In the genomic region with DNA sequence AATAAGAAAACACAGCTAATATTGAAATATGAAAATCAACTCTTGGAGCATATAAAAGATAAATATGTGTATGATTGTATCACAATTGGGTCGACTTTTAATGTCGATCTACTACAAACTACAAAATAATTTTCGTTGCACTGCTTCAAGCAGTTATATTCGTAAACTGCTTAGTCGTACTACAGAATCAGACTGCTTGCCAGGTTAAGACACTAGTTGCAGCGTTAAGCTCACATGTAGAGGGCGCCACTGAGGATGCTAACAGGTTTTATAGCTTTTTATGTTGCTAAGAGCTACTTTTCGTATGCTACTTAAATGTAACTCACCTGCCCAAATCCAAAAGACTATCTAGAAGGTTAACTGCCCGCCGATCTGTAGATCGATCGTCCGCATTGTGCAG, we compare ENCODE assay signal across 1 fruit fly cellular context.
TF ChIP-seq lines count a peak whose summit lies in the region.

No protein-coding gene starts in this region.

TF ChIP-seq in whole organism, embryonic, 481 proteins besides CTCF, POLR2A, EP300 and RAD21 (continued from another document and continues in another):
- TF ChIP-seq CG16813 (GFP tag; IDR thresholded peaks at IDR 0.05; lab: Robert Waterston, UW; ENCODE audit: partially characterized antibody) (peak; percentile 28; the same call in 1 of the 3 replicates), Doc3 (GFP tag; IDR thresholded peaks at IDR 0.05; lab: Robert Waterston, UW; ENCODE audit: partially characterized antibody) (no peak), CG32532 (GFP tag; IDR thresholded peaks at IDR 0.05; lab: Robert Waterston, UW) (peak; percentile 55), unpg (GFP tag; optimal IDR thresholded peaks at IDR 0.05; lab: Kevin White, UChicago) (no peak), Oaz (GFP tag; IDR thresholded peaks at IDR 0.05; lab: Robert Waterston, UW) (no peak), nerfin-1 (tag; optimal IDR thresholded peaks at IDR 0.05; lab: Kevin White, UChicago) (no peak), crol (GFP tag; IDR thresholded peaks at IDR 0.05; lab: Robert Waterston, UW) (no peak), CG11247 (GFP tag; IDR thresholded peaks at IDR 0.05; lab: Robert Waterston, UW) (peak; percentile 26; the same call in 1 of the 2 replicates), cas (GFP tag; IDR thresholded peaks at IDR 0.05; lab: Robert Waterston, UW) (no peak), Bgb (GFP tag; IDR thresholded peaks at IDR 0.05; lab: Robert Waterston, UW; ENCODE audit: partially characterized antibody) (peak; percentile 44; the same call in 1 of the 2 replicates), sna (GFP tag; IDR thresholded peaks at IDR 0.05; lab: Robert Waterston, UW; ENCODE audit: partially characterized antibody) (no peak), bbx (GFP tag; IDR thresholded peaks at IDR 0.05; lab: Robert Waterston, UW; ENCODE audit: partially characterized antibody) (peak; percentile 39; the same call in 1 of the 2 replicates), dm (GFP tag; optimal IDR thresholded peaks at IDR 0.05; lab: Kevin White, UChicago) (no peak), CG7963 (GFP tag; IDR thresholded peaks at IDR 0.05; lab: Robert Waterston, UW; ENCODE audit: partially characterized antibody) (no peak), CG31365 (tag; optimal IDR thresholded peaks at IDR 0.05; lab: Kevin White, UChicago) (peak; percentile 98), tll (GFP tag; optimal IDR thresholded peaks at IDR 0.05; lab: Kevin White, UChicago) (no peak), pho (GFP tag; optimal IDR thresholded peaks at IDR 0.05; lab: Kevin White, UChicago) (no peak), CG7745 (tag; optimal IDR thresholded peaks at IDR 0.05; lab: Kevin White, UChicago) (no peak), twi (tag; optimal IDR thresholded peaks at IDR 0.05; lab: Kevin White, UChicago) (no peak), CG15269 (tag; optimal IDR thresholded peaks at IDR 0.05; lab: Kevin White, UChicago) (no peak), Jarid2 (GFP tag; optimal IDR thresholded peaks at IDR 0.05; lab: Kevin White, UChicago) (peak; percentile 27), corto (GFP tag; optimal IDR thresholded peaks at IDR 0.05; lab: Kevin White, UChicago) (no peak), phol (tag; optimal IDR thresholded peaks at IDR 0.05; lab: Kevin White, UChicago) (peak; percentile 46), CG2889 (GFP tag; IDR thresholded peaks at IDR 0.05; lab: Robert Waterston, UW) (no peak), dimm (GFP tag; IDR thresholded peaks at IDR 0.05; lab: Robert Waterston, UW) (no peak), Opbp (GFP tag; IDR thresholded peaks at IDR 0.05; lab: Robert Waterston, UW; ENCODE audit: partially characterized antibody) (peak; percentile 54; the same call in 1 of the 3 replicates), zen (tag; optimal IDR thresholded peaks at IDR 0.05; lab: Kevin White, UChicago) (peak; percentile 15), chif (GFP tag; optimal IDR thresholded peaks at IDR 0.05; lab: Kevin White, UChicago) (peak in 1 of 2 experiments; percentile 49), gcm2 (GFP tag; optimal IDR thresholded peaks at IDR 0.05; lab: Kevin White, UChicago) (no peak), CG17385 (GFP tag; optimal IDR thresholded peaks at IDR 0.05; lab: Kevin White, UChicago) (no peak), CG1603 (tag; optimal IDR thresholded peaks at IDR 0.05; lab: Kevin White, UChicago) (peak; percentile 59), HLHmδ (GFP tag; optimal IDR thresholded peaks at IDR 0.05; lab: Kevin White, UChicago) (no peak), tgo (GFP tag; IDR thresholded peaks at IDR 0.05; lab: Robert Waterston, UW) (no peak; the same call in 2 of the 3 replicates), luna (GFP tag; optimal IDR thresholded peaks at IDR 0.05; lab: Kevin White, UChicago) (no peak), sug (tag; optimal IDR thresholded peaks at IDR 0.05; lab: Kevin White, UChicago) (no peak), Mrtf (GFP tag; IDR thresholded peaks at IDR 0.05; lab: Robert Waterston, UW) (0 out of 3 replicates have a peak, but pooled peaks have one; percentile 31), Dek (tag; optimal IDR thresholded peaks at IDR 0.05; lab: Kevin White, UChicago) (no peak), peb (GFP tag; IDR thresholded peaks at IDR 0.05; lab: Robert Waterston, UW) (no peak), gsb-n (tag; optimal IDR thresholded peaks at IDR 0.05; lab: Kevin White, UChicago) (no peak), vfl (GFP tag; optimal IDR thresholded peaks at IDR 0.05; lab: Kevin White, UChicago) (no peak), Hand (GFP tag; optimal IDR thresholded peaks at IDR 0.05; lab: Kevin White, UChicago) (no peak), Xrp1 (GFP tag; IDR thresholded peaks at IDR 0.05; lab: Robert Waterston, UW) (no peak), HLH3B (GFP tag; IDR thresholded peaks at IDR 0.05; lab: Robert Waterston, UW) (no peak; the same call in 1 of the 2 replicates), Ets97D (GFP tag; optimal IDR thresholded peaks at IDR 0.05; lab: Kevin White, UChicago) (no peak), CG7987 (GFP tag; optimal IDR thresholded peaks at IDR 0.05; lab: Kevin White, UChicago) (no peak), CG7839 (tag; optimal IDR thresholded peaks at IDR 0.05; lab: Kevin White, UChicago) (peak; percentile 13), Ets65A (GFP tag; lab: Kevin White, UChicago) (peak; percentile 81), CHES-1-like (GFP tag; optimal IDR thresholded peaks at IDR 0.05; lab: Kevin White, UChicago) (no peak), CG3838 (GFP tag; optimal IDR thresholded peaks at IDR 0.05; lab: Kevin White, UChicago) (no peak), chm (GFP tag; IDR thresholded peaks at IDR 0.05; lab: Robert Waterston, UW) (no peak), CG13287 (GFP tag; IDR thresholded peaks at IDR 0.05; lab: Robert Waterston, UW; ENCODE audit: partially characterized antibody) (0 out of 2 replicates have a peak, but pooled peaks have one; percentile 40), CG13775 (GFP tag; optimal IDR thresholded peaks at IDR 0.05; lab: Kevin White, UChicago) (peak; percentile 2), CG6272 (GFP tag; IDR thresholded peaks at IDR 0.05; lab: Robert Waterston, UW) (no peak; the same call in 1 of the 2 replicates), ssp (GFP tag; IDR thresholded peaks at IDR 0.05; lab: Robert Waterston, UW) (peak; percentile 41; the same call in 1 of the 2 replicates), stwl (tag; optimal IDR thresholded peaks at IDR 0.05; lab: Kevin White, UChicago) (peak; percentile 91), CG10147 (GFP tag; optimal IDR thresholded peaks at IDR 0.05; lab: Kevin White, UChicago) (no peak), eve (GFP tag; optimal IDR thresholded peaks at IDR 0.05; lab: Kevin White, UChicago) (no peak), chinmo (GFP tag; IDR thresholded peaks at IDR 0.05; lab: Robert Waterston, UW; ENCODE audit: partially characterized antibody) (peak; percentile 81; the same call in 2 of the 4 replicates), vnd (GFP tag; IDR thresholded peaks at IDR 0.05; lab: Robert Waterston, UW; ENCODE audit: partially characterized antibody) (no peak), CG7928 (GFP tag; optimal IDR thresholded peaks at IDR 0.05; lab: Kevin White, UChicago) (no peak), CG12299 (tag; optimal IDR thresholded peaks at IDR 0.05; lab: Kevin White, UChicago) (no peak), CG11560 (tag; IDR thresholded peaks at IDR 0.05; lab: Robert Waterston, UW) (peak; percentile 70), pum (GFP tag; optimal IDR thresholded peaks at IDR 0.05; lab: Kevin White, UChicago) (no peak), C15 (GFP tag; IDR thresholded peaks at IDR 0.05; lab: Robert Waterston, UW) (no peak), CG14965 (GFP tag; optimal IDR thresholded peaks at IDR 0.05; lab: Kevin White, UChicago; ENCODE audit: borderline replicate concordance) (no peak), HHEX (GFP tag; optimal IDR thresholded peaks at IDR 0.05; lab: Kevin White, UChicago) (no peak), CG42726 (GFP tag; IDR thresholded peaks at IDR 0.05; lab: Robert Waterston, UW; ENCODE audit: partially characterized antibody) (peak; percentile 71; the same call in 1 of the 2 replicates), sc (optimal IDR thresholded peaks at IDR 0.05; lab: Kevin White, UChicago) (no peak), sc (GFP tag; optimal IDR thresholded peaks at IDR 0.05; lab: Kevin White, UChicago) (no peak), Hr78 (GFP tag; optimal IDR thresholded peaks at IDR 0.05; lab: Kevin White, UChicago) (peak in 1 of 2 experiments; percentile 47), ttk (GFP tag; IDR thresholded peaks at IDR 0.05; lab: Robert Waterston, UW) (no peak), CG31388 (GFP tag; optimal IDR thresholded peaks at IDR 0.05; lab: Kevin White, UChicago) (no peak), CG12659 (GFP tag; optimal IDR thresholded peaks at IDR 0.05; lab: Kevin White, UChicago) (peak; percentile 11), repo (GFP tag; optimal IDR thresholded peaks at IDR 0.05; lab: Kevin White, UChicago) (no peak), grau (tag; optimal IDR thresholded peaks at IDR 0.05; lab: Kevin White, UChicago) (peak; percentile 17), sens (GFP tag; lab: Kevin White, UChicago) (peak; percentile 80), Hsf (GFP tag; optimal IDR thresholded peaks at IDR 0.05; lab: Kevin White, UChicago) (no peak), ftz-f1 (GFP tag; optimal IDR thresholded peaks at IDR 0.05; lab: Kevin White, UChicago) (no peak), sob (GFP tag; IDR thresholded peaks at IDR 0.05; lab: Robert Waterston, UW) (peak; percentile 46; the same call in 1 of the 2 replicates), CG33557 (GFP tag; optimal IDR thresholded peaks at IDR 0.05; lab: Kevin White, UChicago) (no peak), CG8478 (optimal IDR thresholded peaks at IDR 0.05; lab: Kevin White, UChicago) (peak; percentile 88), dysf (GFP tag; IDR thresholded peaks at IDR 0.05; lab: Robert Waterston, UW) (peak; percentile 37; the same call in 1 of the 3 replicates), cg (GFP tag; optimal IDR thresholded peaks at IDR 0.05; lab: Kevin White, UChicago) (no peak), Gsc (GFP tag; IDR thresholded peaks at IDR 0.05; lab: Robert Waterston, UW) (no peak), CG13424 (tag; optimal IDR thresholded peaks at IDR 0.05; lab: Kevin White, UChicago) (peak; percentile 7), CG13296 (GFP tag; optimal IDR thresholded peaks at IDR 0.05; lab: Kevin White, UChicago) (no peak), B-H1 (GFP tag; IDR thresholded peaks at IDR 0.05; lab: Robert Waterston, UW) (no peak), tna (GFP tag; IDR thresholded peaks at IDR 0.05; lab: Robert Waterston, UW; ENCODE audit: partially characterized antibody) (no peak), CG3847 (GFP tag; IDR thresholded peaks at IDR 0.05; lab: Robert Waterston, UW) (no peak; the same call in 1 of the 2 replicates), Abd-B (GFP tag; optimal IDR thresholded peaks at IDR 0.05; lab: Kevin White, UChicago) (peak; percentile 95), yki (optimal IDR thresholded peaks at IDR 0.05; lab: Kevin White, UChicago) (peak; percentile 11), croc (GFP tag; conservative IDR thresholded peaks at IDR 0.05; lab: Robert Waterston, UW) (no peak), HLH54F (GFP tag; optimal IDR thresholded peaks at IDR 0.05; lab: Kevin White, UChicago) (no peak), CG14860 (GFP tag; IDR thresholded peaks at IDR 0.05; lab: Robert Waterston, UW; ENCODE audit: partially characterized antibody) (0 out of 3 replicates have a peak, but pooled peaks have one; percentile 35), CG15696 (tag; optimal IDR thresholded peaks at IDR 0.05; lab: Kevin White, UChicago) (peak; percentile 17), prd (optimal IDR thresholded peaks at IDR 0.05; lab: Kevin White, UChicago) (no peak), prd (GFP tag; IDR thresholded peaks at IDR 0.05; lab: Robert Waterston, UW) (peak; percentile 40; the same call in 2 of the 3 replicates), CG7556 (GFP tag; optimal IDR thresholded peaks at IDR 0.05; lab: Kevin White, UChicago) (no peak), trem (tag; optimal IDR thresholded peaks at IDR 0.05; lab: Kevin White, UChicago) (no peak), Fer1 (GFP tag; optimal IDR thresholded peaks at IDR 0.05; lab: Kevin White, UChicago) (no peak), CG8944 (GFP tag; optimal IDR thresholded peaks at IDR 0.05; lab: Kevin White, UChicago) (no peak), Max (GFP tag; optimal IDR thresholded peaks at IDR 0.05; lab: Kevin White, UChicago) (no peak), D19B (GFP tag; optimal IDR thresholded peaks at IDR 0.05; lab: Kevin White, UChicago) (no peak), sens-2 (GFP tag; IDR thresholded peaks at IDR 0.05; lab: Robert Waterston, UW) (no peak), sisA (GFP tag; IDR thresholded peaks at IDR 0.05; lab: Robert Waterston, UW) (peak; percentile 35), CG6854 (GFP tag; optimal IDR thresholded peaks at IDR 0.05; lab: Kevin White, UChicago) (no peak), lbe (GFP tag; optimal IDR thresholded peaks at IDR 0.05; lab: Kevin White, UChicago) (no peak), CG11504 (tag; optimal IDR thresholded peaks at IDR 0.05; lab: Kevin White, UChicago) (peak; percentile 97), slbo (GFP tag; IDR thresholded peaks at IDR 0.05; lab: Robert Waterston, UW) (peak; percentile 58; the same call in 1 of the 2 replicates), CG11456 (GFP tag; IDR thresholded peaks at IDR 0.05; lab: Robert Waterston, UW) (peak; percentile 67; the same call in 2 of the 3 replicates), E2f1 (GFP tag; IDR thresholded peaks at IDR 0.05; lab: Robert Waterston, UW) (no peak), amos (GFP tag; IDR thresholded peaks at IDR 0.05; lab: Robert Waterston, UW; ENCODE audit: partially characterized antibody) (peak; percentile 56), CG18619 (GFP tag; optimal IDR thresholded peaks at IDR 0.05; lab: Kevin White, UChicago) (no peak), CG11723 (GFP tag; optimal IDR thresholded peaks at IDR 0.05; lab: Kevin White, UChicago) (no peak), CG10959 (GFP tag; IDR thresholded peaks at IDR 0.05; lab: Robert Waterston, UW) (no peak), tx (GFP tag; optimal IDR thresholded peaks at IDR 0.05; lab: Kevin White, UChicago) (no peak), lov (optimal IDR thresholded peaks at IDR 0.05; lab: Kevin White, UChicago) (no peak), lov (GFP tag; IDR thresholded peaks at IDR 0.05; lab: Robert Waterston, UW) (no peak), CG9876 (GFP tag; optimal IDR thresholded peaks at IDR 0.05; lab: Kevin White, UChicago) (no peak), CG30403 (GFP tag; optimal IDR thresholded peaks at IDR 0.05; lab: Kevin White, UChicago) (no peak), Myb (GFP tag; optimal IDR thresholded peaks at IDR 0.05; lab: Kevin White, UChicago) (peak; percentile 41), abd-A (tag; optimal IDR thresholded peaks at IDR 0.05; lab: Kevin White, UChicago) (peak; percentile 61), nom (GFP tag; optimal IDR thresholded peaks at IDR 0.05; lab: Kevin White, UChicago) (no peak), maf-S (GFP tag; optimal IDR thresholded peaks at IDR 0.05; lab: Kevin White, UChicago) (no peak), p53 (GFP tag; optimal IDR thresholded peaks at IDR 0.05; lab: Kevin White, UChicago) (peak; percentile 2), CG31224 (GFP tag; IDR thresholded peaks at IDR 0.05; lab: Robert Waterston, UW) (no peak)
